Fruit fly (Drosophila melanogaster) S2 (cell line): Measurements from ENCODE around the gene Nost.

ENCODE experiments used
- CG8478 ChIP-seq: fragments of >200 bp; optimal IDR thresholded peaks from 2 replicates; lab custom pipeline; 2018
- CTCF ChIP-seq, 2 experiments: fragments of >200 bp; optimal IDR thresholded peaks; 2 replicates each; lab custom pipeline; 2018

DNA sequence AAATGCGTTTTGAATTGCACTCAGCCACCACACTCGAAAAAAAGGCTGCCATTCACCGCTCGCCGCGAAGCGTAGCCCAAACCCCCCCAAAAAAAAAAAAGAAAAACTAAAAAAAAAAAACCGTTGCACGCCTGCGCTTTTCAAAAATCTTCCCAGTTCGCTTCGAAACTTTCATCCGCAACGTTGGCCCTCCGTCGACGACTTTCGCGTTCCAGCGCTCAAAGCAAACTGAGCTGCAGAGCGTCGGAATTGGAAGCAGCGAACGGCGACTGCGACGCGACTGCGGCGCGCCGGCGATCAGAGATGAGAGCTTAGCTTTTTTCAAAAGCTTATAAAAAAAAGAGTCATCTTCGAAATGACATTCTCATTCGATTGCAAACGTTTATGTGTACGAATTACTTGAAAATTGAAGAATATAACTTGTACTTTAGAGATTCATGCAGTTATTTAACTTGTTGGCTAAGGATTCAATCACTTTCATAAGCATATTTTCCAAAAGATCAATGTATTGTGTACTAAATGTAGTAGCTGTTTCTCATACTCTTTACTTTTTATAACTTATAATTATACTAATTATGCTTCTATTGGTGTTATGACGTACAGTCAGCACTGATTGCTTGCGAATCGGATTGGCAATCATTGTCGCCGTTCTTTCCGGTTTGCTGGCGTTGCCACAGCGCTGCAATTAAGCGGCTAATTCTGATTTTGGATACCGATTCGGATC, 37.9 kb downstream of the Nost start, which contains the start of gene CG15365:
- no peak for TF ChIP-seq CTCF (optimal IDR thresholded peaks at IDR 0.05; lab: Kevin White, UChicago)
- TF ChIP-seq CG8478 (lab: Kevin White, UChicago), result no peak
